Worm (Caenorhabditis elegans): ENCODE data around the gene T28C12.6.

DNA sequence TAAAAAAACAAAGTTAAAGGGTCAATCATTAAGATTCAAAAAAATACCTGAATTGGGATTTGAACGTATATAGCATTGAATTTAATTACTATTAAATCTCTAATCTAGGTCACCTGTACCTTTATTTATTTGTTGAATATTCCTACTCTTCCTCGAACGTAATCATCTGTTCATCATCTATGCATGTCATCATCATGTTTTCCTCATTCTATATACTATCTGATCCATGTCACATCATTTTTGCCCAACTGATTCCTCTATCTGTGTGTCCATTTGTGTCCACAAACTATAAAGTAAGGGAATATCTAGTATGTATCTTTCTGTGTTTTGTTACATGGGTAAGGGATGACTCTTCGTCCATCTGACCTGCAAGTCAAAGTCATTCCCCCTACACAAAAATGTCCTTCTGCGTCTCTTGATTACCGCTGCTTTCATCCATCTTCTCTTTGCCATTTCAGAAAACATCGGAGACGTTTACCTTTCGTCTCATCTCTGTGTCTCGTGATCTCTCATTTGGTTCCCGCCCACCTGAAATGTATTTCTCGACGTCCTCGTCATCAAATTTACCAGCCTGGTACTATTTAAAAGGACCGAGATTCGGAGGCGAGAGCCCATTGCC is 13.1 kb downstream of the T28C12.6 start:
- TF ChIP-seq ama-1 (optimal IDR thresholded peaks at IDR 0.05) (no peak), flt-1 (GFP tag; IDR thresholded peaks at IDR 0.05) (no peak), sea-1 (GFP tag; conservative IDR thresholded peaks at IDR 0.05) (no peak), ceh-36 (tag; optimal IDR thresholded peaks at IDR 0.05) (no peak), aly-1 (tag; optimal IDR thresholded peaks at IDR 0.05) (no peak), tbx-11 (GFP tag; IDR thresholded peaks at IDR 0.05) (no peak), hmg-4 (GFP tag; optimal IDR thresholded peaks at IDR 0.05) (no peak), F13C5.2 (tag; optimal IDR thresholded peaks at IDR 0.05) (no peak), pes-1 (GFP tag; IDR thresholded peaks at IDR 0.05) (no peak), tbx-37 (GFP tag; conservative IDR thresholded peaks at IDR 0.05) (no peak), ets-7 (tag; optimal IDR thresholded peaks at IDR 0.05) (no peak)

Data from whole organism, early embryonic.